Fruit fly (Drosophila melanogaster) whole organism, embryonic: Measurements from ENCODE around the gene GluProRS.

ENCODE experiments used
- ATbp ChIP-seq: fragments of 200-800 bp; sonication (Bioruptor generic); optimal IDR thresholded peaks from 2 replicates; lab custom pipeline; 2017; ENCODE audit warnings: missing biosample characterization, mild to moderate bottlenecking, missing genetic modification characterization, missing genetic modification reagents
- BEAF-32 ChIP-seq: fragments of 200-800 bp; sonication (Bioruptor generic); optimal IDR thresholded peaks from 3 replicates; lab custom pipeline; 2017; ENCODE audit warnings: missing biosample characterization, missing genetic modification characterization, mild to moderate bottlenecking, moderate library complexity, missing genetic modification reagents
- CG10147 ChIP-seq: fragments of 200-800 bp; sonication (Bioruptor generic); optimal IDR thresholded peaks from 2 replicates; lab custom pipeline; 2019; ENCODE audit warnings: missing biosample characterization, mild to moderate bottlenecking, missing genetic modification characterization, moderate library complexity
- CG10431 ChIP-seq: fragments of 200-800 bp; sonication (Bioruptor generic); optimal IDR thresholded peaks from 3 replicates; lab custom pipeline; 2018; ENCODE audit warnings: missing biosample characterization, mild to moderate bottlenecking, missing genetic modification characterization
- CG11398 ChIP-seq: fragments of 200-800 bp; sonication (Bioruptor generic); optimal IDR thresholded peaks from 2 replicates; lab custom pipeline; 2016; ENCODE audit warnings: missing biosample characterization, missing genetic modification characterization
- CG11504 ChIP-seq: fragments of 200-800 bp; sonication (Bioruptor generic); optimal IDR thresholded peaks from 3 replicates; lab custom pipeline; 2019; ENCODE audit warnings: missing biosample characterization, mild to moderate bottlenecking, missing genetic modification characterization, moderate library complexity
- CG12219 ChIP-seq: fragments of 200-800 bp; sonication (Bioruptor generic); optimal IDR thresholded peaks from 3 replicates; lab custom pipeline; 2018; ENCODE audit warnings: missing biosample characterization, mild to moderate bottlenecking, missing genetic modification characterization
- CG1233 ChIP-seq: fragments of 200-800 bp; sonication (Bioruptor generic); optimal IDR thresholded peaks from 4 replicates; lab custom pipeline; 2018; ENCODE audit warnings: missing biosample characterization, mild to moderate bottlenecking, missing genetic modification characterization
- CG12659 ChIP-seq: fragments of 200-800 bp; sonication (Bioruptor generic); optimal IDR thresholded peaks from 3 replicates; lab custom pipeline; 2017; ENCODE audit warnings: mild to moderate bottlenecking, missing biosample characterization, missing genetic modification reagents, missing genetic modification characterization
- CG13296 ChIP-seq: fragments of 200-800 bp; sonication (Bioruptor generic); optimal IDR thresholded peaks from 3 replicates; lab custom pipeline; 2018; ENCODE audit warnings: missing biosample characterization, mild to moderate bottlenecking, missing genetic modification characterization
- CG14965 ChIP-seq: fragments of 200-800 bp; sonication (Bioruptor generic); optimal IDR thresholded peaks from 2 replicates; lab custom pipeline; 2016; ENCODE audit warnings: missing biosample characterization, missing genetic modification characterization, borderline replicate concordance
- CG1603 ChIP-seq: fragments of 200-800 bp; sonication (Bioruptor generic); optimal IDR thresholded peaks from 2 replicates; lab custom pipeline; 2019; ENCODE audit warnings: missing biosample characterization, mild to moderate bottlenecking, missing genetic modification characterization, moderate library complexity
- CG16863 ChIP-seq: fragments of 200-800 bp; sonication (Bioruptor generic); optimal IDR thresholded peaks from 3 replicates; lab custom pipeline; 2016; ENCODE audit warnings: missing biosample characterization, missing genetic modification characterization
- CG17385 ChIP-seq: fragments of 200-800 bp; sonication (Bioruptor generic); optimal IDR thresholded peaks from 3 replicates; lab custom pipeline; 2018; ENCODE audit warnings: missing biosample characterization, mild to moderate bottlenecking, missing genetic modification characterization
- CG2202 ChIP-seq: fragments of 200-800 bp; sonication (Bioruptor generic); optimal IDR thresholded peaks from 2 replicates; lab custom pipeline; 2018; ENCODE audit warnings: missing biosample characterization, mild to moderate bottlenecking, missing genetic modification characterization
- CG3281 ChIP-seq: fragments of 200-800 bp; sonication (Bioruptor generic); optimal IDR thresholded peaks from 3 replicates; lab custom pipeline; 2017; ENCODE audit warnings: missing biosample characterization, mild to moderate bottlenecking, missing genetic modification characterization
- CG43689 ChIP-seq: fragments of 200-800 bp; sonication (Bioruptor generic); IDR thresholded peaks from 2 replicates; pipeline ENCODE4 v1.3.6; 2022; ENCODE audit warnings: missing biosample characterization, missing genetic modification characterization
- CG5180 ChIP-seq: fragments of 200-800 bp; sonication (Bioruptor generic); optimal IDR thresholded peaks from 3 replicates; lab custom pipeline; 2017; ENCODE audit warnings: missing biosample characterization, missing genetic modification characterization, mild to moderate bottlenecking, moderate library complexity, missing genetic modification reagents
- CG6254 ChIP-seq: fragments of 200-800 bp; sonication (Bioruptor generic); optimal IDR thresholded peaks from 3 replicates; lab custom pipeline; 2017; ENCODE audit warnings: mild to moderate bottlenecking, missing biosample characterization, missing genetic modification reagents, missing genetic modification characterization
- CG6813 ChIP-seq: fragments of 200-800 bp; sonication (Bioruptor generic); optimal IDR thresholded peaks from 2 replicates; lab custom pipeline; 2017; ENCODE audit warnings: missing biosample characterization, missing genetic modification characterization, mild to moderate bottlenecking, moderate library complexity, missing genetic modification reagents
- CG9932 ChIP-seq: fragments of 200-800 bp; sonication (Bioruptor generic); IDR thresholded peaks from 2 replicates; pipeline ENCODE4 v1.3.6; 2022; ENCODE audit warnings: missing biosample characterization, missing genetic modification characterization
- CHES-1-like ChIP-seq: fragments of 200-800 bp; sonication (Bioruptor generic); optimal IDR thresholded peaks from 2 replicates; lab custom pipeline; 2016; ENCODE audit warnings: missing biosample characterization, missing genetic modification characterization
- CrebB ChIP-seq: fragments of 200-800 bp; sonication (Bioruptor generic); optimal IDR thresholded peaks from 3 replicates; lab custom pipeline; 2018; ENCODE audit warnings: missing biosample characterization, mild to moderate bottlenecking, missing genetic modification characterization
- D ChIP-seq, 2 experiments: fragments of 200-800 bp in 1 of 2; fragments of >200 bp in 1 of 2; sonication (Bioruptor generic) in 1 of 2; optimal IDR thresholded peaks; 2 replicates in 1 of 2; 3 replicates in 1 of 2; lab custom pipeline; 2017; ENCODE audit warnings: mild to moderate bottlenecking in 1 of 2, missing biosample characterization in 1 of 2, missing genetic modification characterization in 1 of 2, missing genetic modification reagents in 1 of 2
- Fer3 ChIP-seq: fragments of 200-800 bp; sonication (Bioruptor generic); optimal IDR thresholded peaks from 2 replicates; lab custom pipeline; 2018; ENCODE audit warnings: missing biosample characterization, mild to moderate bottlenecking, missing genetic modification characterization, moderate library complexity
- Hr3 ChIP-seq: fragments of 200-800 bp; sonication (Bioruptor generic); optimal IDR thresholded peaks from 3 replicates; lab custom pipeline; 2016; ENCODE audit warnings: missing biosample characterization, missing genetic modification characterization
- Hr78 ChIP-seq, 2 experiments: fragments of 200-800 bp in 1 of 2; fragments of >200 bp in 1 of 2; sonication (Bioruptor generic) in 1 of 2; optimal IDR thresholded peaks; 2 replicates each; lab custom pipeline; 2017 to 2019; ENCODE audit warnings: missing biosample characterization in 2 of 2, missing genetic modification characterization in 2 of 2, mild to moderate bottlenecking in 1 of 2, moderate library complexity in 1 of 2
- Mad ChIP-seq: fragments of 200-800 bp; sonication (Bioruptor generic); optimal IDR thresholded peaks from 2 replicates; lab custom pipeline; 2016; ENCODE audit warnings: missing biosample characterization, missing genetic modification characterization
- Oli ChIP-seq: fragments of 200-800 bp; sonication (Bioruptor generic); optimal IDR thresholded peaks from 2 replicates; lab custom pipeline; 2018; ENCODE audit warnings: missing biosample characterization, mild to moderate bottlenecking, missing genetic modification characterization, moderate library complexity
- ara ChIP-seq: fragments of 200-800 bp; sonication (Bioruptor generic); IDR thresholded peaks from 2 replicates; pipeline ENCODE4 v1.3.6; 2022; ENCODE audit warnings: missing biosample characterization, missing genetic modification characterization
- bsh ChIP-seq, 2 experiments: fragments of 200-800 bp; sonication (Bioruptor generic); optimal IDR thresholded peaks; 2 replicates each; lab custom pipeline; 2017 to 2018; ENCODE audit warnings: mild to moderate bottlenecking in 2 of 2, missing biosample characterization in 2 of 2, missing genetic modification characterization in 2 of 2, moderate library complexity in 1 of 2
- cato ChIP-seq: fragments of 200-800 bp; sonication (Bioruptor generic); optimal IDR thresholded peaks from 2 replicates; lab custom pipeline; 2016; ENCODE audit warnings: missing biosample characterization, missing genetic modification characterization, borderline replicate concordance
- chif ChIP-seq, 2 experiments: fragments of 200-800 bp; sonication (Bioruptor generic); optimal IDR thresholded peaks; 3 replicates each; lab custom pipeline; 2016; ENCODE audit warnings: missing biosample characterization in 2 of 2, missing genetic modification characterization in 2 of 2
- chinmo ChIP-seq: fragments of 200-800 bp; sonication (Bioruptor generic); IDR thresholded peaks from 4 replicates; pipeline ENCODE4 v1.3.6; 2022; ENCODE audit warnings: missing biosample characterization, missing genetic modification characterization; ENCODE audit not compliant: partially characterized antibody
- dmrt99B ChIP-seq: fragments of 200-800 bp; sonication (Bioruptor generic); optimal IDR thresholded peaks from 2 replicates; lab custom pipeline; 2018; ENCODE audit warnings: missing biosample characterization, mild to moderate bottlenecking, missing genetic modification characterization, moderate library complexity
- ftz-f1 ChIP-seq: fragments of 200-800 bp; sonication (Bioruptor generic); optimal IDR thresholded peaks from 2 replicates; lab custom pipeline; 2016; ENCODE audit warnings: missing biosample characterization, missing genetic modification characterization
- grau ChIP-seq: fragments of 200-800 bp; optimal IDR thresholded peaks from 3 replicates; lab custom pipeline; 2019; ENCODE audit warnings: missing biosample characterization, mild to moderate bottlenecking, missing genetic modification characterization, moderate library complexity
- hkb ChIP-seq, 2 experiments: fragments of 200-800 bp in 1 of 2; fragments of >200 bp in 1 of 2; sonication (Bioruptor generic) in 1 of 2; IDR thresholded peaks in 1 of 2; optimal IDR thresholded peaks in 1 of 2; 2 replicates each; pipeline versions ENCODE4 v1.3.6 to Lab custom; 2017 to 2022; ENCODE audit warnings: missing biosample characterization in 1 of 2, missing genetic modification characterization in 1 of 2
- kah ChIP-seq: fragments of 200-800 bp; sonication (Bioruptor generic); optimal IDR thresholded peaks from 2 replicates; lab custom pipeline; 2018; ENCODE audit warnings: missing biosample characterization, mild to moderate bottlenecking, missing genetic modification characterization
- kay ChIP-seq: fragments of 200-800 bp; sonication (Bioruptor generic); optimal IDR thresholded peaks from 2 replicates; lab custom pipeline; 2016; ENCODE audit warnings: missing biosample characterization, missing genetic modification characterization
- lab ChIP-seq: fragments of 200-800 bp; sonication (Bioruptor generic); optimal IDR thresholded peaks from 3 replicates; lab custom pipeline; 2017; ENCODE audit warnings: missing biosample characterization, missing genetic modification characterization, mild to moderate bottlenecking, moderate library complexity, missing genetic modification reagents
- onecut ChIP-seq: fragments of 200-800 bp; sonication (Bioruptor generic); IDR thresholded peaks from 2 replicates; pipeline ENCODE4 v1.3.6; 2022; ENCODE audit warnings: missing biosample characterization, missing genetic modification characterization
- scrt ChIP-seq: fragments of 200-800 bp; sonication (Bioruptor generic); optimal IDR thresholded peaks from 2 replicates; lab custom pipeline; 2018; ENCODE audit warnings: missing biosample characterization, mild to moderate bottlenecking, missing genetic modification characterization, moderate library complexity
- sqz ChIP-seq: fragments of 200-800 bp; sonication (Bioruptor generic); optimal IDR thresholded peaks from 3 replicates; lab custom pipeline; 2018; ENCODE audit warnings: missing biosample characterization, mild to moderate bottlenecking, missing genetic modification characterization
- trh ChIP-seq: fragments of 200-800 bp; sonication (Bioruptor generic); optimal IDR thresholded peaks from 2 replicates; lab custom pipeline; 2016; ENCODE audit warnings: missing biosample characterization, missing genetic modification characterization
- unpg ChIP-seq: fragments of 200-800 bp; sonication (Bioruptor generic); optimal IDR thresholded peaks from 3 replicates; lab custom pipeline; 2018; ENCODE audit warnings: missing biosample characterization, mild to moderate bottlenecking, missing genetic modification characterization, moderate library complexity
- vnd ChIP-seq: fragments of 200-800 bp; sonication (Bioruptor generic); IDR thresholded peaks from 3 replicates; pipeline ENCODE4 v1.3.6; 2022; ENCODE audit warnings: missing biosample characterization, missing genetic modification characterization; ENCODE audit not compliant: partially characterized antibody

The GluProRS gene

dm6 chr3R:23909347-23909862 lies 48.8 kb downstream of the GluProRS start (continued):
- TF ChIP-seq BEAF-32 (GFP tag; lab: Kevin White, UChicago), result no peak
- peak; percentile 9 for TF ChIP-seq CHES-1-like (GFP tag; lab: Kevin White, UChicago)
- no peak for TF ChIP-seq CG14965 (GFP tag; lab: Kevin White, UChicago)
- TF ChIP-seq CG10147 (GFP tag; lab: Kevin White, UChicago), result peak; percentile 37
- peak; percentile 48 for TF ChIP-seq CG5180
- TF ChIP-seq CG11504 (tag; lab: Kevin White, UChicago), result peak; percentile 44
- TF ChIP-seq sqz (GFP tag; lab: Kevin White, UChicago), result no peak
- peak; percentile 49 for TF ChIP-seq CG12659
- peak; percentile 6 for TF ChIP-seq CG10431 (GFP tag; lab: Kevin White, UChicago)
- no peak for TF ChIP-seq hkb (optimal IDR thresholded peaks at IDR 0.05; lab: Kevin White, UChicago)
- peak; percentile 19; the same call in 1 of the 2 replicates for TF ChIP-seq hkb (GFP tag; IDR thresholded peaks at IDR 0.05; lab: Robert Waterston, UW)
- peak; percentile 67 for TF ChIP-seq CG6813 (GFP tag; lab: Kevin White, UChicago)
- TF ChIP-seq Hr78 (GFP tag; optimal IDR thresholded peaks at IDR 0.05; lab: Kevin White, UChicago), result peak in 1 of 2 experiments; percentile 91
- TF ChIP-seq scrt (GFP tag; lab: Kevin White, UChicago), result peak; percentile 0
- TF ChIP-seq CG6254 (GFP tag; lab: Kevin White, UChicago), result peak; percentile 1
- peak; percentile 66 for TF ChIP-seq CrebB (tag; lab: Kevin White, UChicago)
- no peak for TF ChIP-seq CG2202 (tag; lab: Kevin White, UChicago)
- TF ChIP-seq CG11398 (GFP tag; lab: Kevin White, UChicago), result peak; percentile 48
- TF ChIP-seq CG9932 (GFP tag; lab: Robert Waterston, UW), result no peak
- TF ChIP-seq CG17385, result peak; percentile 39
- peak; percentile 6 for TF ChIP-seq cato
- TF ChIP-seq Fer3 (tag; lab: Kevin White, UChicago), result peak; percentile 33
- peak; percentile 49 for TF ChIP-seq CG12219 (GFP tag; lab: Kevin White, UChicago)
- peak; percentile 83 for TF ChIP-seq CG13296 (GFP tag; lab: Kevin White, UChicago)
- TF ChIP-seq ara, result peak; percentile 11; the same call in 1 of the 2 replicates
- no peak for TF ChIP-seq Mad (GFP tag; lab: Kevin White, UChicago)
- TF ChIP-seq bsh (GFP tag; optimal IDR thresholded peaks at IDR 0.05; lab: Kevin White, UChicago), result peak in 1 of 2 experiments; percentile 42
- peak; percentile 76 for TF ChIP-seq ATbp (GFP tag; lab: Kevin White, UChicago)
- TF ChIP-seq Hr3 (GFP tag; lab: Kevin White, UChicago), result no peak
- no peak for TF ChIP-seq kay (GFP tag; lab: Kevin White, UChicago)
- peak; percentile 61 for TF ChIP-seq ftz-f1 (GFP tag; lab: Kevin White, UChicago)
- TF ChIP-seq unpg (GFP tag; lab: Kevin White, UChicago), result peak; percentile 17
- no peak for TF ChIP-seq vnd (GFP tag; lab: Robert Waterston, UW)
- peak in 1 of 2 experiments; percentile 1 for TF ChIP-seq chif (GFP tag; optimal IDR thresholded peaks at IDR 0.05; lab: Kevin White, UChicago)
- peak; percentile 96 for TF ChIP-seq chinmo (GFP tag; lab: Robert Waterston, UW)
- no peak for TF ChIP-seq trh
- TF ChIP-seq dmrt99B, result peak; percentile 56
- peak; percentile 39 for TF ChIP-seq onecut
- TF ChIP-seq kah (GFP tag; lab: Kevin White, UChicago), result peak; percentile 52
- TF ChIP-seq D (optimal IDR thresholded peaks at IDR 0.05; lab: Kevin White, UChicago), result no peak
- TF ChIP-seq D (GFP tag; optimal IDR thresholded peaks at IDR 0.05; lab: Kevin White, UChicago), result peak; percentile 43
- no peak for TF ChIP-seq CG43689 (GFP tag; lab: Robert Waterston, UW)
- TF ChIP-seq Oli, result peak; percentile 31
- peak; percentile 17 for TF ChIP-seq grau (tag; lab: Kevin White, UChicago)
- peak; percentile 14 for TF ChIP-seq CG3281 (GFP tag; lab: Kevin White, UChicago)
- TF ChIP-seq lab (GFP tag; lab: Kevin White, UChicago), result peak; percentile 69
- peak; percentile 38 for TF ChIP-seq CG1233
- TF ChIP-seq CG1603 (tag; lab: Kevin White, UChicago), result peak; percentile 29
- peak; percentile 24 for TF ChIP-seq CG16863 (GFP tag; lab: Kevin White, UChicago)
